Fruit fly (Drosophila melanogaster): ENCODE measurements around the gene IntS10.

IntS10 gene

DNA sequence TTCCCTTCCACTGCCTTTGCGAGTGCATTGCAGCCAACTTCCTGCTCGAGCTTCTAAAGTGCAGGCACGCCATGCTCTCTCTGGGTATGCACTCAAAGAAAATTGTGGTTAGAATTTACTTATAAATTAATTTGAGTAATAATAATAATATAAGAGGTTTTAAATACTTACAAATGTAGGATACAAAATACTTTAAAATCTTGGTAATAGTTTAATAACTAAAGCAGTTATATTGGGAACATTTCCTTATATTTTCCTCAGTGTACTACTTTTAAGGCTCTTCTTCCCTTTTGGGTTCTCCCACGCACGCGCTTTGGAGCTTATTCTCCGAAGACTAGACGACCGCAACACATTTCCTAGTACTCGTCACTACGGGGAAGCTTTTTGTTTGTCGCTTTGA, 20.0 kb downstream of the IntS10 start:
- no peak for TF ChIP-seq fkh (GFP tag; optimal IDR thresholded peaks at IDR 0.05)
- TF ChIP-seq CG10631 (GFP tag; optimal IDR thresholded peaks at IDR 0.05): no peak
- peak; percentile 68 for TF ChIP-seq Gug (GFP tag; IDR thresholded peaks at IDR 0.05)
- no peak for TF ChIP-seq Eip93F (GFP tag; optimal IDR thresholded peaks at IDR 0.05)
- TF ChIP-seq topi (GFP tag; optimal IDR thresholded peaks at IDR 0.05): no peak
- TF ChIP-seq fd85E (GFP tag; optimal IDR thresholded peaks at IDR 0.05): no peak
- TF ChIP-seq CG11294 (GFP tag; IDR thresholded peaks at IDR 0.05): peak; percentile 55
- TF ChIP-seq CG9139 (GFP tag; optimal IDR thresholded peaks at IDR 0.05): no peak
- no peak for TF ChIP-seq CG1621 (tag; optimal IDR thresholded peaks at IDR 0.05)
- no peak for TF ChIP-seq Ets21C (GFP tag; optimal IDR thresholded peaks at IDR 0.05)
- peak; percentile 72 for TF ChIP-seq CG3032 (tag; optimal IDR thresholded peaks at IDR 0.05)
- TF ChIP-seq Hr38 (GFP tag; optimal IDR thresholded peaks at IDR 0.05): no peak
- no peak for TF ChIP-seq net (GFP tag; optimal IDR thresholded peaks at IDR 0.05)
- TF ChIP-seq svp (GFP tag): no peak
- TF ChIP-seq achi (GFP tag; optimal IDR thresholded peaks at IDR 0.05): no peak
- peak; percentile 22 for TF ChIP-seq Blimp-1 (GFP tag; optimal IDR thresholded peaks at IDR 0.05)
- no peak for TF ChIP-seq CG10669 (GFP tag; optimal IDR thresholded peaks at IDR 0.05)
- no peak for TF ChIP-seq spab (GFP tag; optimal IDR thresholded peaks at IDR 0.05)
- TF ChIP-seq Eip75B (GFP tag; optimal IDR thresholded peaks at IDR 0.05): no peak
- TF ChIP-seq CG34406 (GFP tag; optimal IDR thresholded peaks at IDR 0.05): no peak
- TF ChIP-seq dsx (GFP tag; optimal IDR thresholded peaks at IDR 0.05; ENCODE audit: poor library complexity, severe bottlenecking): no peak
- no peak for TF ChIP-seq Eip78C (GFP tag)
- no peak for TF ChIP-seq pdm3 (GFP tag; optimal IDR thresholded peaks at IDR 0.05)
- no peak for TF ChIP-seq esn (GFP tag; optimal IDR thresholded peaks at IDR 0.05)
- no peak for TF ChIP-seq Hr4 (GFP tag; optimal IDR thresholded peaks at IDR 0.05)
- peak; percentile 88 for TF ChIP-seq eg (GFP tag; IDR thresholded peaks at IDR 0.05)
- TF ChIP-seq CG6854 (GFP tag; optimal IDR thresholded peaks at IDR 0.05): no peak
- TF ChIP-seq CG3919 (GFP tag; optimal IDR thresholded peaks at IDR 0.05): no peak
- no peak for TF ChIP-seq CG11902 (GFP tag; optimal IDR thresholded peaks at IDR 0.05)
- TF ChIP-seq CG6276 (GFP tag; optimal IDR thresholded peaks at IDR 0.05): peak; percentile 58
- TF ChIP-seq cyc (GFP tag; optimal IDR thresholded peaks at IDR 0.05): no peak
- no peak for TF ChIP-seq CG6808 (GFP tag; optimal IDR thresholded peaks at IDR 0.05)
- peak; percentile 89 for TF ChIP-seq CG8119 (GFP tag; IDR thresholded peaks at IDR 0.05)
- peak; percentile 66 for TF ChIP-seq acj6 (GFP tag; optimal IDR thresholded peaks at IDR 0.05)
- no peak for TF ChIP-seq Sox14 (GFP tag; optimal IDR thresholded peaks at IDR 0.05)
- peak; percentile 54 for TF ChIP-seq CG6792 (GFP tag; optimal IDR thresholded peaks at IDR 0.05)
- peak; percentile 18 for TF ChIP-seq CG16779 (tag; optimal IDR thresholded peaks at IDR 0.05)
- TF ChIP-seq CG31627 (GFP tag; optimal IDR thresholded peaks at IDR 0.05): no peak
- TF ChIP-seq vri (GFP tag; optimal IDR thresholded peaks at IDR 0.05): no peak
- no peak for TF ChIP-seq CG8319 (GFP tag; optimal IDR thresholded peaks at IDR 0.05)
- TF ChIP-seq lz (GFP tag; optimal IDR thresholded peaks at IDR 0.05): no peak
- TF ChIP-seq Hr39 (GFP tag; optimal IDR thresholded peaks at IDR 0.05): no peak
- no peak for TF ChIP-seq OdsH (GFP tag; optimal IDR thresholded peaks at IDR 0.05)
- peak; percentile 14 for TF ChIP-seq Sox15 (GFP tag; optimal IDR thresholded peaks at IDR 0.05)
- peak; percentile 76; the same call in 2 of the 3 replicates for TF ChIP-seq CG6163 (GFP tag; IDR thresholded peaks at IDR 0.05)
- peak; percentile 79 for TF ChIP-seq Ets96B (tag; optimal IDR thresholded peaks at IDR 0.05)
- no peak for TF ChIP-seq CG32006 (GFP tag; optimal IDR thresholded peaks at IDR 0.05)
- TF ChIP-seq CG8632 (GFP tag; optimal IDR thresholded peaks at IDR 0.05): peak; percentile 60
- TF ChIP-seq Met (GFP tag; optimal IDR thresholded peaks at IDR 0.05): no peak
- TF ChIP-seq dac (GFP tag; optimal IDR thresholded peaks at IDR 0.05): no peak
- TF ChIP-seq CG4318 (GFP tag; optimal IDR thresholded peaks at IDR 0.05): no peak
- no peak for TF ChIP-seq ss (GFP tag; optimal IDR thresholded peaks at IDR 0.05)
- peak; percentile 46 for TF ChIP-seq CG7368 (GFP tag; optimal IDR thresholded peaks at IDR 0.05)
- TF ChIP-seq Smox (GFP tag; optimal IDR thresholded peaks at IDR 0.05): no peak

Data from whole organism, prepupa.